Fruit fly (Drosophila melanogaster): ENCODE results near the gene CG9393.

DNA sequence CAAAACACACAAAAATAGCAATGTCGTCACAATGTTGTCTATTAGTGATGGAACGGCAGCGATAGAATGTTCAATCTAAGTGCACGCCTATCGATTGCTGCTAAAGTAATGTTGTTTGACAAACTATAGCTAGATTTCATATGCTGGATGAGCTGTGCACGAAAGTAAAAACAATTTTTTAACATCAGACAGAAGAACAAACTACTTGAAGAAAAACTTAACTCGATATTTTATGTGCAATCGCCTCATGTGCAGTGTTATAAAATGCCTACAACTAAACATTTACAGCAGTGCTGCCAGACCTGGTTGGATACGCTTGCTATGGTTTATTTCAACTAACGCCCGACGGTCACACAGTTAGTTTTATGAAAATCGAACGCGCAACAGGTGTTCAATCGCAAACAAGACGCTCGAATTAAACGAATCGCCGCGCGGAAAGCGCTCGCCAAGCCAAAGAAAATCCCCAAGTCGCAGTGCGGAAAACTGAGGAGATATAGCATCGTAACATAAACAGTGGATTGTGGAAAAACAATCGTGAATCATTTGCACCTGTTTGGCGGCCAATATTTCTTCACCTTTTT is 27.6 kb upstream of the CG9393 start, which contains the start of the genes bocks and CG8312:
- TF ChIP-seq tai (GFP tag; optimal IDR thresholded peaks at IDR 0.05) (no peak), Abd-B (GFP tag; optimal IDR thresholded peaks at IDR 0.05) (no peak), Hr78 (GFP tag; optimal IDR thresholded peaks at IDR 0.05) (no peak), psq (GFP tag; optimal IDR thresholded peaks at IDR 0.05) (no peak), dsf (GFP tag; optimal IDR thresholded peaks at IDR 0.05; ENCODE audit: borderline replicate concordance) (no peak), foxo (GFP tag; optimal IDR thresholded peaks at IDR 0.05) (peak in 1 of 2 experiments; percentile 46), fru (GFP tag; optimal IDR thresholded peaks at IDR 0.05) (peak; percentile 65), OdsH (GFP tag; optimal IDR thresholded peaks at IDR 0.05) (no peak)
